Worm (Caenorhabditis elegans): ENCODE results near the gene C12D5.5.

ce11 chrV:7624652-7625051 is 43.4 kb upstream of the C12D5.5 start, which contains the start of gene grsp-4:
- TF ChIP-seq ztf-11 (tag; optimal IDR thresholded peaks at IDR 0.05) = no peak
- TF ChIP-seq lin-13 (GFP tag; optimal IDR thresholded peaks at IDR 0.05) = no peak
- TF ChIP-seq mab-5 (tag; optimal IDR thresholded peaks at IDR 0.05) = no peak
- no peak for TF ChIP-seq ceh-82 (tag; optimal IDR thresholded peaks at IDR 0.05)
- TF ChIP-seq nhr-6 (tag; optimal IDR thresholded peaks at IDR 0.05) = no peak
- TF ChIP-seq nhr-11 (tag; optimal IDR thresholded peaks at IDR 0.05) = no peak
- TF ChIP-seq snpc-4 (tag; optimal IDR thresholded peaks at IDR 0.05) = no peak
- TF ChIP-seq skn-1 (tag; optimal IDR thresholded peaks at IDR 0.05) = no peak
- TF ChIP-seq nhr-237 (tag; optimal IDR thresholded peaks at IDR 0.05) = no peak
- no peak for TF ChIP-seq elt-3 (tag; optimal IDR thresholded peaks at IDR 0.05)
- TF ChIP-seq nhr-10 (tag; optimal IDR thresholded peaks at IDR 0.05) = no peak
- TF ChIP-seq fos-1 (tag; optimal IDR thresholded peaks at IDR 0.05) = no peak

Data from whole organism, L2 larva.